Worm (Caenorhabditis elegans): ENCODE measurements around the gene oac-7.

Gene oac-7

DNA sequence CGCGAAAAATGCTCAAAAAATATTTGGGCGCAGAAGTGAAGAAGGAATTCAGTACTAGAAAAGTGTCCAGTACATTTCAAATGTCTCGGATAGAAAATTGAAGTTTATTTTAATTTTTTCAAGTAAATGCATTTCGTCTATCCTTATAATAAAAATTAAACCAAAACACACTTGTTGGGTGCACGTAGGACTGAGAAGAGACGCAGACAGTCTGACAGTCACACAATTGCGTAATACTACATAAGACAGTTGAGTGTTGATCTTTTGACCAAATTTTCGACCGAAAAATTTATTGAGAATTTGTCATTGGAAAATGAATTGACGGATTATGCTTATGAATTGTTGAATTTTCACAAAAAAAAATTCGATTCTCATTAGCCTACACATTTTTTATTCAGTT lies at the start of gene oac-7:
Gene oac-7 (plus strand): TSS at position 283 of the 400 bp plus-strand sequence.
- no peak for TF ChIP-seq skn-1 (tag; optimal IDR thresholded peaks at IDR 0.05)
- TF ChIP-seq elt-2 (tag; optimal IDR thresholded peaks at IDR 0.05) = peak; percentile 15

DNA sequence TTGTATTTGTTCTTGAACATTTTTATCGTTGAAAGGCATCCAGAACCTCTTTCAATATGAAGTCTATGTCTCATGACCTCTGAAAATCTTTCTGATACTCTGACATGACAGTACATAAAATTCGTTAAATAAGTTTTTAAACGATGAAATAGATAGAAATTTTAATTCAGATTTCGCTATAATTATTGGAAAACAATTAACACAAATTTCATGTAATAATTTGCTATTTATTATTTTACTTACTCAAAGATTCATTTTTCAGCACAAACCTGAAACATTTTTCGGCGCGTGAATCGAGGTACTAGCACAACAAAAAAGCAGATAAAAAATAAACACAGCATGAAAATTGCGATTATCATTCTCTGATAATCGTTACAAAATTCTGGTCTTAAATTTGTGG lies 43.1 kb upstream of the oac-7 start, which contains the start of gene T13F3.4:
Gene T13F3.4 (minus strand): TSS at position 101 of the 400 bp plus-strand sequence.
- TF ChIP-seq nhr-43 (tag; optimal IDR thresholded peaks at IDR 0.05; ENCODE audit: poor library complexity, severe bottlenecking) (no peak), unc-39 (tag; optimal IDR thresholded peaks at IDR 0.05) (no peak), nhr-11 (tag; optimal IDR thresholded peaks at IDR 0.05) (no peak), nfya-1 (tag; optimal IDR thresholded peaks at IDR 0.05; ENCODE audit: insufficient read depth) (no peak), fos-1 (tag; optimal IDR thresholded peaks at IDR 0.05) (no peak), ceh-16 (tag; optimal IDR thresholded peaks at IDR 0.05) (no peak), ceh-9 (tag; optimal IDR thresholded peaks at IDR 0.05) (no peak), daf-12 (tag; optimal IDR thresholded peaks at IDR 0.05) (no peak), nhr-77 (tag; optimal IDR thresholded peaks at IDR 0.05) (no peak), nhr-23 (tag; optimal IDR thresholded peaks at IDR 0.05) (no peak), R02D3.7 (tag; optimal IDR thresholded peaks at IDR 0.05) (no peak), egl-27 (tag; optimal IDR thresholded peaks at IDR 0.05) (no peak), unc-62 (GFP tag; optimal IDR thresholded peaks at IDR 0.05) (no peak), nhr-237 (tag; optimal IDR thresholded peaks at IDR 0.05) (no peak)

- TF ChIP-seq pha-4 (tag; optimal IDR thresholded peaks at IDR 0.05) (peak; percentile 38), elt-2 (tag; optimal IDR thresholded peaks at IDR 0.05) (no peak)
These were observed 40.0 kb upstream of the oac-7 start, which contains the start of the genes fbxa-2 and T13F3.8 for ce11 chrV:16269556-16269955. fbxa-2 (minus strand) TSS chrV:16269656. T13F3.8 (plus strand) TSS chrV:16269800.

- TF ChIP-seq nhr-23 (tag; optimal IDR thresholded peaks at IDR 0.05) = no peak
- no peak for TF ChIP-seq unc-39 (tag; optimal IDR thresholded peaks at IDR 0.05)
- no peak for TF ChIP-seq nhr-11 (tag; optimal IDR thresholded peaks at IDR 0.05)
- TF ChIP-seq mdl-1 (tag; optimal IDR thresholded peaks at IDR 0.05) = no peak
- TF ChIP-seq egl-27 (tag; optimal IDR thresholded peaks at IDR 0.05) = no peak
- TF ChIP-seq pqm-1 (tag; optimal IDR thresholded peaks at IDR 0.05) = no peak
- no peak for TF ChIP-seq nhr-28 (tag; optimal IDR thresholded peaks at IDR 0.05)
- TF ChIP-seq sea-2 (GFP tag; optimal IDR thresholded peaks at IDR 0.05) = no peak
- TF ChIP-seq skn-1 (tag; optimal IDR thresholded peaks at IDR 0.05) = no peak
- no peak for TF ChIP-seq tbx-2 (tag; optimal IDR thresholded peaks at IDR 0.05)
- no peak for TF ChIP-seq zag-1 (tag; optimal IDR thresholded peaks at IDR 0.05)
- TF ChIP-seq lsy-12 (tag; optimal IDR thresholded peaks at IDR 0.05) = no peak
- no peak for TF ChIP-seq ceh-9 (tag; optimal IDR thresholded peaks at IDR 0.05)
- TF ChIP-seq ztf-11 (tag; optimal IDR thresholded peaks at IDR 0.05) = no peak
- TF ChIP-seq lin-15B (tag; optimal IDR thresholded peaks at IDR 0.05) = no peak
- no peak for TF ChIP-seq daf-12 (tag; optimal IDR thresholded peaks at IDR 0.05)
- TF ChIP-seq ceh-82 (tag; optimal IDR thresholded peaks at IDR 0.05) = no peak
- no peak for TF ChIP-seq ceh-28 (tag; optimal IDR thresholded peaks at IDR 0.05)
- TF ChIP-seq ztf-4 (tag; optimal IDR thresholded peaks at IDR 0.05) = no peak
These were observed 38.5 kb upstream of the oac-7 start, which contains the start of gene T13F3.6 for ce11 chrV:16271121-16271520. T13F3.6 (minus strand) TSS chrV:16271221.

DNA sequence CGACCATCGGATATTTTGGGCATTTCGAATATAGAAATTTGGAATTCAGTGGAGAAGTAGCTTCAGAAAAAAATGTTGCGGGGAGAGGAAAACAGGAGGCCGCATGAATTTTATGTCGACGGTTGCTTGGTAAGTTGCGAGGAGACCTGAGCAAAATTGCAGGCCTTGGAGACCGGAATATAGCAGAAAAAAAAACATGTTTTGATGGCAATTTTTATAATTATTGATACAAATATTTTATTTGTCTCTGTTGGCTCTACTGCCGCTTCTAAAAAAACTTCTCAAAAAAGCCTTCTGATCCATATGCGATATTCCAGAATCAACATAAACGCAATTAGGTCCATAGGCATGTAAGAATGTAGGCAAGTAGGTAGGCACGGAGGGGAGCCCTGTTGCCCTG lies 34.3 kb upstream of the oac-7 start, which contains the start of gene pacl-1:
Gene pacl-1 (minus strand): TSS at position 101 of the 400 bp plus-strand sequence.
- TF ChIP-seq fkh-10 (GFP tag; optimal IDR thresholded peaks at IDR 0.05) = no peak
- no peak for TF ChIP-seq nhr-67 (tag; optimal IDR thresholded peaks at IDR 0.05)
- no peak for TF ChIP-seq eor-1 (tag; optimal IDR thresholded peaks at IDR 0.05)

DNA sequence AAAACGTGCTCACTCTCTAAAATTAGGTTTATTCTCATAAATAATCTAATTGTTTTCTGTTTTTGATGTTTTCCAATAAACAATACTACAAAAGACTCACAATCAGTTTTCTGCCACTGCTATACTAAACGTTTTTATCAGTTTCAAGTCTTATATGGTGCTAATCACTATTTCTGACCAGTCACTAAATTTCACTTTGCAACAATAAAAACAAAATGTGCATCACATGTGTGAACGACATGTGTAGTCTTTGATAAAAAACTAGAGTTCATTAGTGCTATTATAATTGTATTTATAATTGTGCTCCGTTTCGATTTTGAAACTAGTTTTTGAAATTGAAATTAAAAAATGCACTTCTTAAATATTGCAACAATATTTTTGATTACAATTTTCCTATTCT lies 31.7 kb upstream of the oac-7 start, which contains the start of gene cyp-37B1:
Gene cyp-37B1 (plus strand): TSS at position 199 of the 400 bp plus-strand sequence.
- no peak for TF ChIP-seq ztf-4 (tag; optimal IDR thresholded peaks at IDR 0.05)
- peak; percentile 97 for TF ChIP-seq pqm-1 (tag; optimal IDR thresholded peaks at IDR 0.05)
- TF ChIP-seq egl-5 (tag; optimal IDR thresholded peaks at IDR 0.05) = no peak
- TF ChIP-seq unc-62 (GFP tag; optimal IDR thresholded peaks at IDR 0.05) = no peak
- peak; percentile 73 for TF ChIP-seq pha-4 (tag; optimal IDR thresholded peaks at IDR 0.05)
- TF ChIP-seq ceh-16 (tag; optimal IDR thresholded peaks at IDR 0.05) = no peak
- TF ChIP-seq jun-1 (tag; optimal IDR thresholded peaks at IDR 0.05) = peak; percentile 10
- peak; percentile 93 for TF ChIP-seq elt-2 (tag; optimal IDR thresholded peaks at IDR 0.05)
- no peak for TF ChIP-seq unc-39 (tag; optimal IDR thresholded peaks at IDR 0.05)
